Fruit fly (Drosophila melanogaster) whole organism, embryonic: ENCODE data around the gene MtnF.

ENCODE experiments used
- Abd-B ChIP-seq: fragments of 200-800 bp; sonication (Bioruptor generic); optimal IDR thresholded peaks from 2 replicates; lab custom pipeline; 2018; ENCODE audit warnings: missing biosample characterization, mild to moderate bottlenecking, missing genetic modification characterization, moderate library complexity
- Aef1 ChIP-seq: fragments of 200-800 bp; sonication (Bioruptor generic); IDR thresholded peaks from 3 replicates; pipeline ENCODE4 v1.3.6; 2022; ENCODE audit warnings: missing biosample characterization, missing genetic modification characterization
- CG11456 ChIP-seq: fragments of 200-800 bp; sonication (Bioruptor generic); IDR thresholded peaks from 3 replicates; pipeline ENCODE4 v1.3.6; 2022; ENCODE audit warnings: missing biosample characterization, missing genetic modification characterization
- CG11695 ChIP-seq: fragments of 200-800 bp; sonication (Bioruptor generic); IDR thresholded peaks from 3 replicates; pipeline ENCODE4 v1.3.6; 2022; ENCODE audit warnings: missing biosample characterization, missing genetic modification characterization
- CG12104 ChIP-seq: fragments of 200-800 bp; sonication (Bioruptor generic); optimal IDR thresholded peaks from 3 replicates; lab custom pipeline; 2016; ENCODE audit warnings: missing biosample characterization, missing genetic modification characterization
- CG12391 ChIP-seq: fragments of 200-800 bp; sonication (Bioruptor generic); optimal IDR thresholded peaks from 3 replicates; lab custom pipeline; 2018; ENCODE audit warnings: missing biosample characterization, mild to moderate bottlenecking, missing genetic modification characterization, moderate library complexity
- CG14050 ChIP-seq: fragments of 200-800 bp; sonication (Bioruptor generic); IDR thresholded peaks from 3 replicates; pipeline ENCODE4 v1.3.6; 2022; ENCODE audit warnings: missing biosample characterization, missing genetic modification characterization
- CG15601 ChIP-seq: fragments of 200-800 bp; sonication (Bioruptor generic); optimal IDR thresholded peaks from 3 replicates; lab custom pipeline; 2019; ENCODE audit warnings: missing biosample characterization, mild to moderate bottlenecking, missing genetic modification characterization, moderate library complexity
- CG1647 ChIP-seq: fragments of 200-800 bp; sonication (Bioruptor generic); optimal IDR thresholded peaks from 3 replicates; lab custom pipeline; 2016; ENCODE audit warnings: missing biosample characterization, missing genetic modification characterization
- CG17612 ChIP-seq: fragments of 200-800 bp; sonication (Bioruptor generic); IDR thresholded peaks from 2 replicates; pipeline ENCODE4 v1.3.6; 2022; ENCODE audit warnings: missing biosample characterization, missing genetic modification characterization
- CG18262 ChIP-seq: fragments of 200-800 bp; optimal IDR thresholded peaks from 3 replicates; lab custom pipeline; 2019; ENCODE audit warnings: missing biosample characterization, mild to moderate bottlenecking, missing genetic modification characterization, moderate library complexity
- CG3407 ChIP-seq: fragments of 200-800 bp; sonication (Bioruptor generic); optimal IDR thresholded peaks from 2 replicates; lab custom pipeline; 2018; ENCODE audit warnings: missing biosample characterization, mild to moderate bottlenecking, missing genetic modification characterization
- CG42726 ChIP-seq: fragments of 200-800 bp; sonication (Bioruptor generic); IDR thresholded peaks from 2 replicates; pipeline ENCODE4 v1.3.6; 2022; ENCODE audit warnings: missing biosample characterization, missing genetic modification characterization; ENCODE audit not compliant: partially characterized antibody
- CG6689 ChIP-seq: fragments of 200-800 bp; sonication (Bioruptor generic); IDR thresholded peaks from 2 replicates; pipeline ENCODE4 v1.3.6; 2022; ENCODE audit warnings: missing biosample characterization, missing genetic modification characterization
- CG7357 ChIP-seq: fragments of 200-800 bp; sonication (Bioruptor generic); IDR thresholded peaks from 3 replicates; pipeline ENCODE4 v1.3.6; 2022; ENCODE audit warnings: missing biosample characterization, missing genetic modification characterization
- CG7963 ChIP-seq: fragments of 200-800 bp; sonication (Bioruptor generic); IDR thresholded peaks from 3 replicates; pipeline ENCODE4 v1.3.6; 2022; ENCODE audit warnings: missing biosample characterization, missing genetic modification characterization; ENCODE audit not compliant: partially characterized antibody
- CG8924 ChIP-seq: fragments of 200-800 bp; optimal IDR thresholded peaks from 3 replicates; lab custom pipeline; 2019; ENCODE audit warnings: missing biosample characterization, mild to moderate bottlenecking, missing genetic modification characterization, moderate library complexity
- CG9727 ChIP-seq: fragments of 200-800 bp; sonication (Bioruptor generic); optimal IDR thresholded peaks from 3 replicates; lab custom pipeline; 2017; ENCODE audit warnings: missing biosample characterization, mild to moderate bottlenecking, missing genetic modification characterization
- Doc3 ChIP-seq: fragments of 200-800 bp; sonication (Bioruptor generic); IDR thresholded peaks from 3 replicates; pipeline ENCODE4 v1.3.6; 2022; ENCODE audit warnings: missing biosample characterization, missing genetic modification characterization; ENCODE audit not compliant: partially characterized antibody
- Dref ChIP-seq: fragments of 200-800 bp; sonication (Bioruptor generic); IDR thresholded peaks from 2 replicates; pipeline ENCODE4 v1.3.6; 2022; ENCODE audit warnings: missing biosample characterization, missing genetic modification characterization
- E2f2 ChIP-seq: fragments of 200-800 bp; sonication (Bioruptor generic); IDR thresholded peaks from 2 replicates; pipeline ENCODE4 v1.3.6; 2022; ENCODE audit warnings: missing biosample characterization, missing genetic modification characterization
- ERR ChIP-seq: fragments of 200-800 bp; sonication (Bioruptor generic); optimal IDR thresholded peaks from 2 replicates; lab custom pipeline; 2016; ENCODE audit warnings: missing biosample characterization, missing genetic modification characterization
- Ets97D ChIP-seq: fragments of 200-800 bp; sonication (Bioruptor generic); optimal IDR thresholded peaks from 3 replicates; lab custom pipeline; 2016; ENCODE audit warnings: missing biosample characterization, missing genetic modification characterization
- Gsc ChIP-seq: fragments of 200-800 bp; sonication (Bioruptor generic); IDR thresholded peaks from 2 replicates; pipeline ENCODE4 v1.3.6; 2022; ENCODE audit warnings: missing biosample characterization, missing genetic modification characterization
- Lpt ChIP-seq: fragments of >200 bp; optimal IDR thresholded peaks from 2 replicates; lab custom pipeline; 2018; ENCODE audit warnings: missing biosample characterization, missing genetic modification characterization
- MESR4 ChIP-seq: fragments of 200-800 bp; sonication (Bioruptor generic); optimal IDR thresholded peaks from 2 replicates; lab custom pipeline; 2018; ENCODE audit warnings: missing biosample characterization, mild to moderate bottlenecking, missing genetic modification characterization, moderate library complexity
- Mad ChIP-seq: fragments of 200-800 bp; sonication (Bioruptor generic); optimal IDR thresholded peaks from 2 replicates; lab custom pipeline; 2016; ENCODE audit warnings: missing biosample characterization, missing genetic modification characterization
- NC2α ChIP-seq: fragments of 200-800 bp; sonication (Bioruptor generic); optimal IDR thresholded peaks from 2 replicates; lab custom pipeline; 2016; ENCODE audit warnings: missing biosample characterization, missing genetic modification characterization
- Six4 ChIP-seq: fragments of 200-800 bp; sonication (Bioruptor generic); optimal IDR thresholded peaks from 2 replicates; lab custom pipeline; 2016; ENCODE audit warnings: missing biosample characterization, missing genetic modification characterization
- Spps ChIP-seq: fragments of 200-800 bp; sonication (Bioruptor generic); optimal IDR thresholded peaks from 2 replicates; lab custom pipeline; 2018; ENCODE audit warnings: missing biosample characterization, mild to moderate bottlenecking, missing genetic modification characterization
- Sry-δ ChIP-seq: fragments of 200-800 bp; sonication (Bioruptor generic); optimal IDR thresholded peaks from 2 replicates; lab custom pipeline; 2016; ENCODE audit warnings: missing biosample characterization, missing genetic modification characterization
- amos ChIP-seq: fragments of 200-800 bp; sonication (Bioruptor generic); IDR thresholded peaks from 2 replicates; pipeline ENCODE4 v1.3.6; 2022; ENCODE audit warnings: missing biosample characterization, missing genetic modification characterization; ENCODE audit not compliant: partially characterized antibody
- bcd ChIP-seq: fragments of 200-800 bp; sonication (Bioruptor generic); optimal IDR thresholded peaks from 2 replicates; lab custom pipeline; 2017; ENCODE audit warnings: missing biosample characterization, mild to moderate bottlenecking, missing genetic modification characterization
- dm ChIP-seq: fragments of 200-800 bp; sonication (Bioruptor generic); optimal IDR thresholded peaks from 3 replicates; lab custom pipeline; 2016; ENCODE audit warnings: missing biosample characterization, missing genetic modification characterization
- fd102C ChIP-seq: fragments of 200-800 bp; sonication (Bioruptor generic); optimal IDR thresholded peaks from 2 replicates; lab custom pipeline; 2018; ENCODE audit warnings: missing biosample characterization, mild to moderate bottlenecking, missing genetic modification characterization, moderate library complexity
- fru ChIP-seq: fragments of >200 bp; optimal IDR thresholded peaks from 2 replicates; lab custom pipeline; 2017
- gfzf ChIP-seq: fragments of 200-800 bp; sonication (Bioruptor generic); optimal IDR thresholded peaks from 2 replicates; lab custom pipeline; 2016; ENCODE audit warnings: missing biosample characterization, mild to moderate bottlenecking, missing genetic modification characterization, moderate library complexity
- gro ChIP-seq: fragments of 200-800 bp; sonication (Bioruptor generic); optimal IDR thresholded peaks from 2 replicates; lab custom pipeline; 2016; ENCODE audit warnings: missing biosample characterization, missing genetic modification characterization
- h ChIP-seq: fragments of >200 bp; optimal IDR thresholded peaks from 2 replicates; lab custom pipeline; 2017
- lilli ChIP-seq: fragments of 200-800 bp; sonication (Bioruptor generic); optimal IDR thresholded peaks from 3 replicates; lab custom pipeline; 2016; ENCODE audit warnings: missing biosample characterization, missing genetic modification characterization
- pzg ChIP-seq: fragments of 200-800 bp; sonication (Bioruptor generic); optimal IDR thresholded peaks from 3 replicates; lab custom pipeline; 2018; ENCODE audit warnings: missing biosample characterization, mild to moderate bottlenecking, missing genetic modification characterization, moderate library complexity
- scrt ChIP-seq: fragments of 200-800 bp; sonication (Bioruptor generic); optimal IDR thresholded peaks from 2 replicates; lab custom pipeline; 2018; ENCODE audit warnings: missing biosample characterization, mild to moderate bottlenecking, missing genetic modification characterization, moderate library complexity
- sd ChIP-seq: fragments of 200-800 bp; sonication (Bioruptor generic); optimal IDR thresholded peaks from 3 replicates; lab custom pipeline; 2018; ENCODE audit warnings: missing biosample characterization, mild to moderate bottlenecking, missing genetic modification characterization, moderate library complexity
- sim ChIP-seq: fragments of 200-800 bp; sonication (Bioruptor generic); IDR thresholded peaks from 2 replicates; pipeline ENCODE4 v1.3.6; 2022; ENCODE audit warnings: missing biosample characterization, missing genetic modification characterization
- sima ChIP-seq: fragments of 200-800 bp; sonication (Bioruptor generic); optimal IDR thresholded peaks from 2 replicates; lab custom pipeline; 2016; ENCODE audit warnings: missing biosample characterization, missing genetic modification characterization
- slou ChIP-seq: fragments of 200-800 bp; sonication (Bioruptor generic); optimal IDR thresholded peaks from 3 replicates; lab custom pipeline; 2016; ENCODE audit warnings: missing biosample characterization, missing genetic modification characterization
- ssp ChIP-seq: fragments of 200-800 bp; sonication (Bioruptor generic); IDR thresholded peaks from 2 replicates; pipeline ENCODE4 v1.3.6; 2022; ENCODE audit warnings: missing biosample characterization, missing genetic modification characterization
- sug ChIP-seq: fragments of 200-800 bp; optimal IDR thresholded peaks from 2 replicates; lab custom pipeline; 2019; ENCODE audit warnings: missing biosample characterization, mild to moderate bottlenecking, missing genetic modification characterization, moderate library complexity
- toy ChIP-seq: fragments of 200-800 bp; sonication (Bioruptor generic); IDR thresholded peaks from 2 replicates; pipeline ENCODE4 v1.3.6; 2022; ENCODE audit warnings: missing biosample characterization, missing genetic modification characterization
- trh ChIP-seq: fragments of 200-800 bp; sonication (Bioruptor generic); optimal IDR thresholded peaks from 2 replicates; lab custom pipeline; 2016; ENCODE audit warnings: missing biosample characterization, missing genetic modification characterization
- vvl ChIP-seq: fragments of 200-800 bp; sonication (Bioruptor generic); IDR thresholded peaks from 2 replicates; pipeline ENCODE4 v1.3.6; 2022; ENCODE audit warnings: missing biosample characterization, missing genetic modification characterization
- zen2 ChIP-seq: fragments of 200-800 bp; sonication (Bioruptor generic); IDR thresholded peaks from 3 replicates; pipeline ENCODE4 v1.3.6; 2022; ENCODE audit warnings: missing biosample characterization, missing genetic modification characterization; ENCODE audit not compliant: partially characterized antibody

Gene MtnF

dm6 chr3R:24598549-24599204 lies 36.3 kb downstream of the MtnF start (continued):
- no peak for TF ChIP-seq ERR (GFP tag; lab: Kevin White, UChicago)
- peak; percentile 4 for TF ChIP-seq CG9727
- no peak for TF ChIP-seq Sry-δ
- no peak for TF ChIP-seq Spps (tag; lab: Kevin White, UChicago)
- TF ChIP-seq ssp: no peak; the same call in 1 of the 2 replicates
- TF ChIP-seq Six4 (GFP tag; lab: Kevin White, UChicago): no peak
- peak; percentile 36; the same call in 1 of the 2 replicates for TF ChIP-seq vvl (GFP tag; lab: Robert Waterston, UW)
- no peak for TF ChIP-seq sima (GFP tag; lab: Kevin White, UChicago)
- TF ChIP-seq Lpt (GFP tag; lab: Kevin White, UChicago): no peak
- no peak for TF ChIP-seq amos (GFP tag; lab: Robert Waterston, UW)
- peak; percentile 1 for TF ChIP-seq CG8924 (tag; lab: Kevin White, UChicago)
- no peak for TF ChIP-seq NC2α (GFP tag; lab: Kevin White, UChicago)
- peak; percentile 43; the same call in 1 of the 3 replicates for TF ChIP-seq CG11695 (GFP tag; lab: Robert Waterston, UW)
- TF ChIP-seq sd: no peak
- no peak for TF ChIP-seq MESR4
- no peak for TF ChIP-seq E2f2 (GFP tag; lab: Robert Waterston, UW)
- TF ChIP-seq CG12391 (tag; lab: Kevin White, UChicago): peak; percentile 22
- no peak for TF ChIP-seq trh (GFP tag; lab: Kevin White, UChicago)
- TF ChIP-seq toy (GFP tag; lab: Robert Waterston, UW): no peak
- 0 out of 2 replicates have a peak, but pooled peaks have one; percentile 44 for TF ChIP-seq CG6689 (GFP tag; lab: Robert Waterston, UW)
- TF ChIP-seq CG3407 (GFP tag; lab: Kevin White, UChicago): no peak
- TF ChIP-seq zen2: no peak
- TF ChIP-seq CG42726 (GFP tag; lab: Robert Waterston, UW): no peak
- TF ChIP-seq Dref (GFP tag; lab: Robert Waterston, UW): no peak
- TF ChIP-seq CG11456: no peak
- no peak for TF ChIP-seq CG15601 (tag; lab: Kevin White, UChicago)
- TF ChIP-seq gfzf (GFP tag; lab: Kevin White, UChicago): no peak
- 0 out of 3 replicates have a peak, but pooled peaks have one; percentile 35 for TF ChIP-seq CG7357 (GFP tag; lab: Robert Waterston, UW)
- no peak for TF ChIP-seq sim
- no peak for TF ChIP-seq fru
- TF ChIP-seq lilli: peak; percentile 2
- no peak for TF ChIP-seq gro (GFP tag; lab: Kevin White, UChicago)
- TF ChIP-seq fd102C (GFP tag; lab: Kevin White, UChicago): no peak
- TF ChIP-seq CG14050: no peak
- TF ChIP-seq scrt (GFP tag; lab: Kevin White, UChicago): no peak
- peak; percentile 50 for TF ChIP-seq CG18262 (tag; lab: Kevin White, UChicago)
- TF ChIP-seq CG17612 (GFP tag; lab: Robert Waterston, UW): no peak
- peak; percentile 2 for TF ChIP-seq bcd (GFP tag; lab: Kevin White, UChicago)
- TF ChIP-seq pzg (GFP tag; lab: Kevin White, UChicago): no peak
- no peak for TF ChIP-seq Gsc
- no peak for TF ChIP-seq h (lab: Kevin White, UChicago)
- no peak for TF ChIP-seq Mad (GFP tag; lab: Kevin White, UChicago)
- TF ChIP-seq CG1647 (GFP tag; lab: Kevin White, UChicago): no peak
- TF ChIP-seq CG12104 (GFP tag; lab: Kevin White, UChicago): no peak
- no peak for TF ChIP-seq dm (GFP tag; lab: Kevin White, UChicago)
- no peak for TF ChIP-seq Ets97D (GFP tag; lab: Kevin White, UChicago)
- peak; percentile 14 for TF ChIP-seq Abd-B
- TF ChIP-seq slou: no peak
- TF ChIP-seq Aef1 (GFP tag; lab: Robert Waterston, UW): no peak
- no peak for TF ChIP-seq CG7963 (GFP tag; lab: Robert Waterston, UW)
- no peak for TF ChIP-seq Doc3 (GFP tag; lab: Robert Waterston, UW)
- TF ChIP-seq sug (tag; lab: Kevin White, UChicago): no peak
